Worm (Caenorhabditis elegans) whole organism, young adult: ENCODE data around the gene prx-10.

Experiments
- B0019.2 ChIP-seq: fragments of 200-800 bp; sonication (Bioruptor generic); conservative IDR thresholded peaks from 2 replicates; pipeline ENCODE4 v1.3.6; 2022; ENCODE audit warnings: missing genetic modification reagents, missing genetic modification characterization, missing compliant biosample characterization
- B0336.3 ChIP-seq: fragments of 200-800 bp; sonication (Bioruptor generic); IDR thresholded peaks from 2 replicates; pipeline ENCODE4 v1.3.6; 2022; ENCODE audit warnings: missing genetic modification characterization, missing compliant biosample characterization
- D2030.7 ChIP-seq: fragments of 200-800 bp; sonication (Bioruptor generic); IDR thresholded peaks from 2 replicates; pipeline ENCODE4 v1.3.6; 2022; ENCODE audit warnings: missing genetic modification reagents, missing genetic modification characterization, missing compliant biosample characterization
- F33H1.4 ChIP-seq: fragments of 200-800 bp; sonication (Bioruptor generic); IDR thresholded peaks from 2 replicates; pipeline ENCODE4 v1.3.6; 2022; ENCODE audit warnings: missing genetic modification reagents, missing genetic modification characterization, missing compliant biosample characterization
- F52B5.7 ChIP-seq: sonication (generic microtip); optimal IDR thresholded peaks from 2 replicates; lab custom pipeline; 2016; ENCODE audit warnings: mild to moderate bottlenecking, missing genetic modification characterization, missing compliant biosample characterization
- F57C9.4 ChIP-seq: sonication (generic microtip); optimal IDR thresholded peaks from 2 replicates; lab custom pipeline; 2017; ENCODE audit warnings: mild to moderate bottlenecking, missing genetic modification characterization, missing compliant biosample characterization
- T26A5.8 ChIP-seq: sonication (generic microtip); optimal IDR thresholded peaks from 2 replicates; lab custom pipeline; 2016; ENCODE audit warnings: missing genetic modification characterization, missing compliant biosample characterization
- Y79H2A.3 ChIP-seq: fragments of 200-800 bp; sonication (Bioruptor generic); conservative IDR thresholded peaks from 2 replicates; pipeline ENCODE4 v1.3.6; 2022; ENCODE audit warnings: missing genetic modification reagents, missing genetic modification characterization, missing compliant biosample characterization
- ZK185.1 ChIP-seq: sonication (generic microtip); optimal IDR thresholded peaks from 2 replicates; lab custom pipeline; 2016; ENCODE audit warnings: mild to moderate bottlenecking, missing genetic modification characterization, missing compliant biosample characterization; ENCODE audit not compliant: poor library complexity, severe bottlenecking
- akir-1 ChIP-seq: fragments of 200-800 bp; sonication (Bioruptor generic); optimal IDR thresholded peaks from 2 replicates; lab custom pipeline; 2018; ENCODE audit warnings: mild to moderate bottlenecking, missing genetic modification characterization, moderate library complexity, missing compliant biosample characterization
- aptf-2 ChIP-seq: fragments of 200-800 bp; sonication (Bioruptor generic); conservative IDR thresholded peaks from 2 replicates; pipeline ENCODE4 v1.3.6; 2022; ENCODE audit warnings: missing genetic modification reagents, missing genetic modification characterization, missing compliant biosample characterization
- atf-7 ChIP-seq: sonication (generic microtip); optimal IDR thresholded peaks from 2 replicates; lab custom pipeline; 2017; ENCODE audit warnings: mild to moderate bottlenecking, missing genetic modification characterization, missing compliant biosample characterization
- cebp-2 ChIP-seq: fragments of 200-800 bp; sonication (Bioruptor generic); IDR thresholded peaks from 2 replicates; pipeline ENCODE4 v1.3.6; 2022; ENCODE audit warnings: missing genetic modification characterization, missing compliant biosample characterization
- ceh-91 ChIP-seq: fragments of 200-800 bp; sonication (Bioruptor generic); IDR thresholded peaks from 2 replicates; pipeline ENCODE4 v1.3.6; 2022; ENCODE audit warnings: missing genetic modification reagents, missing genetic modification characterization, missing compliant biosample characterization
- chd-7 ChIP-seq: sonication (generic microtip); optimal IDR thresholded peaks from 2 replicates; lab custom pipeline; 2016; ENCODE audit warnings: mild to moderate bottlenecking, missing genetic modification characterization, moderate library complexity, missing compliant biosample characterization
- dpff-1 ChIP-seq: sonication (generic microtip); optimal IDR thresholded peaks from 2 replicates; lab custom pipeline; 2017; ENCODE audit warnings: mild to moderate bottlenecking, missing genetic modification characterization, missing compliant biosample characterization
- egl-18 ChIP-seq: fragments of 200-800 bp; sonication (Bioruptor generic); IDR thresholded peaks from 2 replicates; pipeline ENCODE4 v1.3.6; 2022; ENCODE audit warnings: missing genetic modification reagents, missing genetic modification characterization, missing compliant biosample characterization
- him-1 ChIP-seq: sonication (generic microtip); optimal IDR thresholded peaks from 2 replicates; lab custom pipeline; 2016; ENCODE audit warnings: missing genotype, missing genetic modification reagents, missing genetic modification characterization, missing compliant biosample characterization
- hlh-12 ChIP-seq: sonication (generic microtip); optimal IDR thresholded peaks from 2 replicates; lab custom pipeline; 2016; ENCODE audit warnings: missing genetic modification characterization, missing compliant biosample characterization
- hlh-26 ChIP-seq: fragments of 200-800 bp; sonication (Bioruptor generic); conservative IDR thresholded peaks from 2 replicates; pipeline ENCODE4 v1.3.6; 2022; ENCODE audit warnings: missing genetic modification reagents, missing genetic modification characterization, missing compliant biosample characterization
- hmg-20 ChIP-seq: fragments of 200-800 bp; sonication (Bioruptor generic); IDR thresholded peaks from 2 replicates; pipeline ENCODE4 v1.3.6; 2022; ENCODE audit warnings: missing genetic modification reagents, missing genetic modification characterization, missing compliant biosample characterization
- let-607 ChIP-seq, 2 experiments: fragments of 200-800 bp in 1 of 2; sonication (Bioruptor generic) in 1 of 2; sonication (generic microtip) in 1 of 2; optimal IDR thresholded peaks; 2 replicates each; lab custom pipeline; 2016 to 2018; ENCODE audit warnings: mild to moderate bottlenecking in 2 of 2, missing compliant biosample characterization in 2 of 2, missing genetic modification characterization in 2 of 2, moderate library complexity in 2 of 2, missing genotype in 1 of 2
- lin-35 ChIP-seq, 3 experiments: fragments of 150-350 bp in 2 of 3; sonication (generic microtip) in 1 of 3; optimal IDR thresholded peaks; 2 replicates each; lab custom pipeline; 2014 to 2018; ENCODE audit warnings: missing biosample characterization in 3 of 3, missing genetic modification characterization in 3 of 3, missing genetic modification reagents in 3 of 3
- lsl-1 ChIP-seq: fragments of 200-800 bp; sonication (Bioruptor generic); optimal IDR thresholded peaks from 2 replicates; lab custom pipeline; 2018; ENCODE audit warnings: mild to moderate bottlenecking, missing genetic modification characterization, moderate library complexity, missing compliant biosample characterization
- mes-4 ChIP-seq: sonication (generic microtip); optimal IDR thresholded peaks from 2 replicates; lab custom pipeline; 2016; ENCODE audit warnings: missing genotype, missing genetic modification characterization, missing compliant biosample characterization
- mxl-1 ChIP-seq: sonication (generic microtip); optimal IDR thresholded peaks from 2 replicates; lab custom pipeline; 2016; ENCODE audit warnings: missing genetic modification characterization, missing compliant biosample characterization
- nfya-1 ChIP-seq: sonication (generic microtip); optimal IDR thresholded peaks from 2 replicates; lab custom pipeline; 2017; ENCODE audit warnings: antibody characterized with exemption, missing compliant biosample characterization, missing genetic modification characterization, borderline replicate concordance; ENCODE audit not compliant: insufficient read depth
- nfya-2 ChIP-seq: fragments of 200-800 bp; sonication (Bioruptor generic); IDR thresholded peaks from 2 replicates; pipeline ENCODE4 v1.3.6; 2022; ENCODE audit warnings: missing genetic modification reagents, missing genetic modification characterization, missing compliant biosample characterization
- nfyb-1 ChIP-seq: fragments of 200-800 bp; sonication (Bioruptor generic); IDR thresholded peaks from 2 replicates; pipeline ENCODE4 v1.3.6; 2022; ENCODE audit warnings: missing genetic modification reagents, missing genetic modification characterization, missing compliant biosample characterization
- nhr-120 ChIP-seq: fragments of 200-800 bp; sonication (Bioruptor generic); IDR thresholded peaks from 2 replicates; pipeline ENCODE4 v1.3.6; 2022; ENCODE audit warnings: missing genetic modification characterization, missing compliant biosample characterization
- nhr-80 ChIP-seq: sonication (generic microtip); optimal IDR thresholded peaks from 2 replicates; lab custom pipeline; 2016; ENCODE audit warnings: missing genetic modification characterization, missing compliant biosample characterization
- rcor-1 ChIP-seq: fragments of 200-800 bp; sonication (Bioruptor generic); IDR thresholded peaks from 2 replicates; pipeline ENCODE4 v1.3.6; 2022; ENCODE audit warnings: missing genetic modification reagents, missing genetic modification characterization, missing compliant biosample characterization
- rpc-1 ChIP-seq, 2 experiments: fragments of 150-350 bp in 1 of 2; sonication (generic microtip) in 1 of 2; optimal IDR thresholded peaks; 2 replicates each; lab custom pipeline; 2014 to 2018; ENCODE audit warnings: missing biosample characterization in 1 of 2, missing genetic modification characterization in 1 of 2, missing genetic modification reagents in 1 of 2, missing genotype in 1 of 2
- sea-2 ChIP-seq: fragments of 200-800 bp; sonication (Bioruptor generic); IDR thresholded peaks from 2 replicates; pipeline ENCODE4 v1.3.6; 2022; ENCODE audit warnings: missing genetic modification characterization, missing compliant biosample characterization
- snpc-1.3 ChIP-seq: sonication (generic microtip); optimal IDR thresholded peaks from 2 replicates; lab custom pipeline; 2017; ENCODE audit warnings: missing genetic modification characterization, mild to moderate bottlenecking, missing compliant biosample characterization, antibody characterized with exemption, moderate library complexity, missing genotype, missing genetic modification reagents; ENCODE audit not compliant: insufficient read depth
- tbp1 ChIP-seq: fragments of 200-800 bp; sonication (Bioruptor generic); optimal IDR thresholded peaks from 2 replicates; lab custom pipeline; 2018; ENCODE audit warnings: mild to moderate bottlenecking, missing genetic modification characterization, missing compliant biosample characterization
- tlf-1 ChIP-seq: fragments of 200-800 bp; sonication (Bioruptor generic); optimal IDR thresholded peaks from 2 replicates; lab custom pipeline; 2018; ENCODE audit warnings: mild to moderate bottlenecking, missing genetic modification characterization, missing compliant biosample characterization
- unc-62 ChIP-seq: fragments of 150-350 bp; optimal IDR thresholded peaks from 2 replicates; lab custom pipeline; 2014; ENCODE audit warnings: missing biosample characterization, missing genetic modification reagents, missing genetic modification characterization
- ztf-26 ChIP-seq: sonication (generic microtip); optimal IDR thresholded peaks from 2 replicates; lab custom pipeline; 2017; ENCODE audit warnings: missing genetic modification characterization, missing compliant biosample characterization
- ztf-28 ChIP-seq: fragments of 200-800 bp; sonication (Bioruptor generic); IDR thresholded peaks from 2 replicates; pipeline ENCODE4 v1.3.6; 2022; ENCODE audit warnings: missing genetic modification reagents, missing genetic modification characterization, missing compliant biosample characterization
- ztf-3 ChIP-seq: fragments of 200-800 bp; sonication (Bioruptor generic); optimal IDR thresholded peaks from 2 replicates; lab custom pipeline; 2018; ENCODE audit warnings: mild to moderate bottlenecking, missing genetic modification characterization, missing compliant biosample characterization
- ztf-6 ChIP-seq: fragments of 200-800 bp; sonication (Bioruptor generic); IDR thresholded peaks from 2 replicates; pipeline ENCODE4 v1.3.6; 2022; ENCODE audit warnings: missing genetic modification reagents, missing genetic modification characterization, missing compliant biosample characterization

The prx-10 gene

DNA sequence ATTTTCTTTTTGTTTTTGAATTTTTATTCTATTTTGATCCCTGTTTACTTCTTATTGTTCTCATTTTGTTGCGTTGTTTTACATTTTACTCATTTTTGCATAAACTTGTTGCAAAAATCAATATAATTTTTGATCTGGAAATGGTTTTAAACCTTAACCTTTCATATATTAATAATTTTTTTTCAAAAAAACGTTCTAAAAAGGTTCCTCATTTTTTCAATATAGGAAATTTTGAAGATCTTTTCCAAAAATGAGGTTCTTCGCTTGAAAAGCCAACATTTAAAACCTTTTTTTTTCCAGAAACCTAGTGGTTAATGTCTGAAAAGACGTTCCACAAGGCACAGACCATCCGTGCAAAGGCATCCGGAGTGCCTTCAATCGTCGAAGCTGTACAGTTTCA lies 24.2 kb downstream of the prx-10 start, which contains the start of gene gop-3:
gop-3 (plus strand) TSS at position 301 of the 400 bp plus-strand sequence.
- TF ChIP-seq atf-7 (tag; lab: Kevin White, UChicago) (no peak), ZK185.1 (tag; lab: Kevin White, UChicago) (no peak), lsl-1 (GFP tag; lab: Kevin White, UChicago) (no peak), rcor-1 (GFP tag; lab: Robert Waterston, UW) (no peak), ceh-91 (GFP tag; lab: Robert Waterston, UW) (no peak), B0019.2 (no peak), chd-7 (tag; lab: Kevin White, UChicago) (no peak), nhr-80 (tag; lab: Kevin White, UChicago) (no peak), hlh-26 (no peak), nfyb-1 (no peak), F57C9.4 (tag; lab: Kevin White, UChicago) (no peak), Y79H2A.3 (GFP tag; lab: Robert Waterston, UW) (no peak), ztf-3 (no peak), mes-4 (tag; lab: Kevin White, UChicago) (no peak), hlh-12 (no peak), nfya-1 (tag; lab: Kevin White, UChicago) (no peak), F52B5.7 (tag; lab: Kevin White, UChicago) (no peak), D2030.7 (no peak), ztf-28 (GFP tag; lab: Robert Waterston, UW) (no peak), unc-62 (no peak)

ce11 chrIII:5263299-5263993 lies 27.2 kb downstream of the prx-10 start, which contains the start of the genes C34E10.9 and hap-1:
C34E10.9 (minus strand) TSS chrIII:5263399.
hap-1 (plus strand) TSS chrIII:5263943.
- TF ChIP-seq Y79H2A.3 (GFP tag; lab: Robert Waterston, UW) = no peak
- no peak for TF ChIP-seq tbp1 (GFP tag; lab: Kevin White, UChicago)
- no peak for TF ChIP-seq tlf-1 (GFP tag; lab: Kevin White, UChicago)
- no peak for TF ChIP-seq sea-2 (GFP tag; lab: Robert Waterston, UW)

- TF ChIP-seq hmg-20 = no peak
- no peak for TF ChIP-seq egl-18 (GFP tag; lab: Robert Waterston, UW)
- TF ChIP-seq, all 124 proteins: peak for 0
Measured at ce11 chrIII:5264813-5265212, 28.6 kb downstream of the prx-10 start, which contains the start of gene gro-1. gro-1 (plus strand) TSS chrIII:5265113.

DNA sequence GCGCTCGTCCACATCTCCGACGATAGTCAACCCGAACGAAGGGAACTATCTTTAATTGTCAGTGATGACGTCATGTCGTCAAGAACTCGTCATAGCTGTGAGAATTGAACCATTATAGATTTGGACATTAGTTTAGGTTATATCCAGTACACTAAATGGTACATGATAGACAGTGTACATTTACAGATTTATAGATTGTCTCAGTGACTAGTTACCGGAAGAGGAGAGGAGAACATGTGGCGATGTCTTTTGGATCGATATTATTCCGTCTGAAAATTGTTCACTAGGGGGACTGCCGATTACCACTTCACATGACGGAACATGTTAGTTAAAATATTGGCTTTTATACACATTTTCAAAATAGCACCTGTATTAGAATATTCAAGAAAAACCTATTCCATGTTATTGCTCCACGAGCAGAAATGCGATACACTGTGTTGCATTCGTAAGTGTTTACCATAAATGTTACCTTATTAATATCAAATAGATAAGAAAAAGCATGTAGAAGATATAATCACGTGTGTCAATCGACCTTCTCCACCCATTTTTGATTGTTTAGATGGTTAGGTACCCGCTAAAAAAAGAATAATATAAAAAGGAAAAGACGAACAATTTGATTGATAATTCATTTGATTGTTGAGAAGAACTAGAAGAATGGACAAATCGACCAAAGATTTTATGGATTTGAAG lies 31.2 kb downstream of the prx-10 start, which contains the start of gene ZC395.5:
ZC395.5 (plus strand) TSS at position 632 of the 690 bp plus-strand sequence.
- no peak for TF ChIP-seq mes-4 (tag; lab: Kevin White, UChicago)
- TF ChIP-seq mxl-1 = no peak
- TF ChIP-seq lin-35 (GFP tag; optimal IDR thresholded peaks at IDR 0.05; lab: Kevin White, UChicago) = peak in 1 of 3 experiments; percentile 31
- no peak for TF ChIP-seq nfya-2 (GFP tag; lab: Robert Waterston, UW)
- no peak for TF ChIP-seq let-607 (tag; optimal IDR thresholded peaks at IDR 0.05; lab: Kevin White, UChicago)
- TF ChIP-seq F33H1.4 (GFP tag; lab: Robert Waterston, UW) = no peak
- TF ChIP-seq cebp-2 (GFP tag; lab: Robert Waterston, UW) = no peak
- no peak for TF ChIP-seq F52B5.7 (tag; lab: Kevin White, UChicago)
- no peak for TF ChIP-seq B0336.3 (GFP tag; lab: Robert Waterston, UW)
- no peak for TF ChIP-seq aptf-2 (GFP tag; lab: Robert Waterston, UW)
- TF ChIP-seq ztf-6 (GFP tag; lab: Robert Waterston, UW) = no peak
- TF ChIP-seq T26A5.8 (tag; lab: Kevin White, UChicago) = no peak
- no peak for TF ChIP-seq akir-1 (GFP tag; lab: Kevin White, UChicago)
- TF ChIP-seq him-1 = peak; percentile 4
- no peak for TF ChIP-seq dpff-1 (tag; lab: Kevin White, UChicago)
- no peak for TF ChIP-seq nhr-120
- TF ChIP-seq snpc-1.3 (tag; lab: Kevin White, UChicago) = no peak
- TF ChIP-seq ztf-26 (tag; lab: Kevin White, UChicago) = no peak
- no peak for TF ChIP-seq rpc-1 (optimal IDR thresholded peaks at IDR 0.05; lab: Kevin White, UChicago)
- TF ChIP-seq rpc-1 (tag; optimal IDR thresholded peaks at IDR 0.05; lab: Kevin White, UChicago) = peak; percentile 45
